Fruit fly (Drosophila melanogaster) whole organism, embryonic: ENCODE data around the gene CG8349.

Experiments used
- Adf1 ChIP-seq: fragments of 200-800 bp; sonication (Bioruptor generic); IDR thresholded peaks from 2 replicates; pipeline ENCODE4 v1.3.6; 2022; ENCODE audit warnings: missing biosample characterization, missing genetic modification characterization
- B-H2 ChIP-seq: fragments of 200-800 bp; sonication (Bioruptor generic); optimal IDR thresholded peaks from 2 replicates; lab custom pipeline; 2018; ENCODE audit warnings: missing biosample characterization, mild to moderate bottlenecking, missing genetic modification characterization
- Bgb ChIP-seq: fragments of 200-800 bp; sonication (Bioruptor generic); IDR thresholded peaks from 2 replicates; pipeline ENCODE4 v1.3.6; 2022; ENCODE audit warnings: missing biosample characterization, missing genetic modification characterization; ENCODE audit not compliant: partially characterized antibody
- C15 ChIP-seq: fragments of 200-800 bp; sonication (Bioruptor generic); IDR thresholded peaks from 3 replicates; pipeline ENCODE4 v1.3.6; 2022; ENCODE audit warnings: missing biosample characterization, missing genetic modification characterization
- CG10654 ChIP-seq: fragments of 200-800 bp; sonication (Bioruptor generic); optimal IDR thresholded peaks from 2 replicates; lab custom pipeline; 2016; ENCODE audit warnings: missing biosample characterization, missing genetic modification characterization
- CG10979 ChIP-seq: fragments of 200-800 bp; sonication (Bioruptor generic); optimal IDR thresholded peaks from 2 replicates; lab custom pipeline; 2018; ENCODE audit warnings: missing biosample characterization, mild to moderate bottlenecking, missing genetic modification characterization, moderate library complexity
- CG11456 ChIP-seq: fragments of 200-800 bp; sonication (Bioruptor generic); IDR thresholded peaks from 3 replicates; pipeline ENCODE4 v1.3.6; 2022; ENCODE audit warnings: missing biosample characterization, missing genetic modification characterization
- CG11504 ChIP-seq: fragments of 200-800 bp; sonication (Bioruptor generic); optimal IDR thresholded peaks from 3 replicates; lab custom pipeline; 2019; ENCODE audit warnings: missing biosample characterization, mild to moderate bottlenecking, missing genetic modification characterization, moderate library complexity
- CG14860 ChIP-seq: fragments of 200-800 bp; sonication (Bioruptor generic); IDR thresholded peaks from 3 replicates; pipeline ENCODE4 v1.3.6; 2022; ENCODE audit warnings: missing biosample characterization, missing genetic modification characterization; ENCODE audit not compliant: partially characterized antibody
- CG15601 ChIP-seq: fragments of 200-800 bp; sonication (Bioruptor generic); optimal IDR thresholded peaks from 3 replicates; lab custom pipeline; 2019; ENCODE audit warnings: missing biosample characterization, mild to moderate bottlenecking, missing genetic modification characterization, moderate library complexity
- CG17568 ChIP-seq: fragments of 200-800 bp; sonication (Bioruptor generic); optimal IDR thresholded peaks from 2 replicates; lab custom pipeline; 2018; ENCODE audit warnings: missing biosample characterization, mild to moderate bottlenecking, missing genetic modification characterization, moderate library complexity
- CG18011 ChIP-seq: fragments of 200-800 bp; sonication (Bioruptor generic); optimal IDR thresholded peaks from 2 replicates; lab custom pipeline; 2017; ENCODE audit warnings: missing biosample characterization, missing genetic modification characterization, mild to moderate bottlenecking, moderate library complexity, missing genotype
- CG30431 ChIP-seq: fragments of 200-800 bp; sonication (Bioruptor generic); optimal IDR thresholded peaks from 2 replicates; lab custom pipeline; 2017; ENCODE audit warnings: missing biosample characterization, missing genetic modification characterization
- CG31224 ChIP-seq: fragments of 200-800 bp; sonication (Bioruptor generic); IDR thresholded peaks from 2 replicates; pipeline ENCODE4 v1.3.6; 2022; ENCODE audit warnings: missing biosample characterization, missing genetic modification characterization
- CG34422 ChIP-seq: fragments of 200-800 bp; sonication (Bioruptor generic); IDR thresholded peaks from 3 replicates; pipeline ENCODE4 v1.3.6; 2022; ENCODE audit warnings: missing biosample characterization, missing genetic modification characterization
- CG4404 ChIP-seq: fragments of 200-800 bp; sonication (Bioruptor generic); IDR thresholded peaks from 2 replicates; pipeline ENCODE4 v1.3.6; 2022; ENCODE audit warnings: missing biosample characterization, missing genetic modification characterization
- CG4707 ChIP-seq: fragments of 200-800 bp; sonication (Bioruptor generic); optimal IDR thresholded peaks from 2 replicates; lab custom pipeline; 2018; ENCODE audit warnings: missing biosample characterization, mild to moderate bottlenecking, missing genetic modification characterization, moderate library complexity
- CG6791 ChIP-seq: fragments of 200-800 bp; sonication (Bioruptor generic); IDR thresholded peaks from 3 replicates; pipeline ENCODE4 v1.3.6; 2022; ENCODE audit warnings: missing biosample characterization, missing genetic modification characterization; ENCODE audit not compliant: partially characterized antibody
- CG6813 ChIP-seq: fragments of 200-800 bp; sonication (Bioruptor generic); optimal IDR thresholded peaks from 2 replicates; lab custom pipeline; 2017; ENCODE audit warnings: missing biosample characterization, missing genetic modification characterization, mild to moderate bottlenecking, moderate library complexity, missing genetic modification reagents
- CG7556 ChIP-seq: fragments of 200-800 bp; sonication (Bioruptor generic); optimal IDR thresholded peaks from 2 replicates; lab custom pipeline; 2017; ENCODE audit warnings: missing biosample characterization, mild to moderate bottlenecking, missing genetic modification characterization
- CG8089 ChIP-seq: fragments of 200-800 bp; sonication (Bioruptor generic); optimal IDR thresholded peaks from 3 replicates; lab custom pipeline; 2016; ENCODE audit warnings: missing biosample characterization, missing genetic modification characterization
- CHES-1-like ChIP-seq: fragments of 200-800 bp; sonication (Bioruptor generic); optimal IDR thresholded peaks from 2 replicates; lab custom pipeline; 2016; ENCODE audit warnings: missing biosample characterization, missing genetic modification characterization
- Chrac-16 ChIP-seq: fragments of 200-800 bp; sonication (Bioruptor generic); optimal IDR thresholded peaks from 3 replicates; lab custom pipeline; 2016; ENCODE audit warnings: missing biosample characterization, missing genetic modification characterization
- CkIIα-i1 ChIP-seq: fragments of 200-800 bp; sonication (Bioruptor generic); IDR thresholded peaks from 2 replicates; pipeline ENCODE4 v1.3.6; 2022; ENCODE audit warnings: missing biosample characterization, missing genetic modification characterization
- Dbx ChIP-seq: fragments of 200-800 bp; sonication (Bioruptor generic); IDR thresholded peaks from 3 replicates; pipeline ENCODE4 v1.3.6; 2022; ENCODE audit warnings: missing biosample characterization, missing genetic modification characterization
- Dref ChIP-seq: fragments of 200-800 bp; sonication (Bioruptor generic); IDR thresholded peaks from 2 replicates; pipeline ENCODE4 v1.3.6; 2022; ENCODE audit warnings: missing biosample characterization, missing genetic modification characterization
- Elba2 ChIP-seq: fragments of 200-800 bp; sonication (Bioruptor generic); optimal IDR thresholded peaks from 3 replicates; lab custom pipeline; 2016; ENCODE audit warnings: missing biosample characterization, missing genetic modification characterization
- Hmr ChIP-seq: fragments of 200-800 bp; sonication (Bioruptor generic); optimal IDR thresholded peaks from 3 replicates; lab custom pipeline; 2017; ENCODE audit warnings: mild to moderate bottlenecking, missing biosample characterization, missing genetic modification reagents, missing genetic modification characterization
- Hr78 ChIP-seq, 2 experiments: fragments of 200-800 bp in 1 of 2; fragments of >200 bp in 1 of 2; sonication (Bioruptor generic) in 1 of 2; optimal IDR thresholded peaks; 2 replicates each; lab custom pipeline; 2017 to 2019; ENCODE audit warnings: missing biosample characterization in 2 of 2, missing genetic modification characterization in 2 of 2, mild to moderate bottlenecking in 1 of 2, moderate library complexity in 1 of 2
- Jarid2 ChIP-seq: fragments of 200-800 bp; sonication (Bioruptor generic); optimal IDR thresholded peaks from 3 replicates; lab custom pipeline; 2017; ENCODE audit warnings: mild to moderate bottlenecking, missing biosample characterization, missing genetic modification reagents, missing genetic modification characterization
- Lim3 ChIP-seq: fragments of 200-800 bp; sonication (Bioruptor generic); IDR thresholded peaks from 2 replicates; pipeline ENCODE4 v1.3.6; 2022; ENCODE audit warnings: missing biosample characterization, missing genetic modification characterization
- Rfx ChIP-seq: fragments of 200-800 bp; sonication (Bioruptor generic); IDR thresholded peaks from 2 replicates; pipeline ENCODE4 v1.3.6; 2022; ENCODE audit warnings: missing biosample characterization, missing genetic modification characterization
- Sox102F ChIP-seq: fragments of 200-800 bp; sonication (Bioruptor generic); optimal IDR thresholded peaks from 2 replicates; lab custom pipeline; 2018; ENCODE audit warnings: missing biosample characterization, mild to moderate bottlenecking, missing genetic modification characterization, moderate library complexity
- TFAM ChIP-seq: fragments of 200-800 bp; sonication (Bioruptor generic); optimal IDR thresholded peaks from 2 replicates; lab custom pipeline; 2017; ENCODE audit warnings: missing biosample characterization, missing genetic modification characterization, inconsistent platforms
- ab ChIP-seq: fragments of 200-800 bp; sonication (Bioruptor generic); optimal IDR thresholded peaks from 2 replicates; lab custom pipeline; 2016; ENCODE audit warnings: missing biosample characterization, missing genetic modification characterization
- cg ChIP-seq: fragments of 200-800 bp; sonication (Bioruptor generic); optimal IDR thresholded peaks from 3 replicates; lab custom pipeline; 2019; ENCODE audit warnings: missing biosample characterization, mild to moderate bottlenecking, missing genetic modification characterization, moderate library complexity
- chif ChIP-seq, 2 experiments: fragments of 200-800 bp; sonication (Bioruptor generic); optimal IDR thresholded peaks; 3 replicates each; lab custom pipeline; 2016; ENCODE audit warnings: missing biosample characterization in 2 of 2, missing genetic modification characterization in 2 of 2
- disco-r ChIP-seq: fragments of 200-800 bp; sonication (Bioruptor generic); optimal IDR thresholded peaks from 2 replicates; lab custom pipeline; 2016; ENCODE audit warnings: missing biosample characterization, missing genetic modification characterization
- gce ChIP-seq: fragments of 200-800 bp; sonication (Bioruptor generic); IDR thresholded peaks from 3 replicates; pipeline ENCODE4 v1.3.6; 2022; ENCODE audit warnings: missing biosample characterization, missing genetic modification characterization
- gro ChIP-seq: fragments of 200-800 bp; sonication (Bioruptor generic); optimal IDR thresholded peaks from 2 replicates; lab custom pipeline; 2016; ENCODE audit warnings: missing biosample characterization, missing genetic modification characterization
- lab ChIP-seq: fragments of 200-800 bp; sonication (Bioruptor generic); optimal IDR thresholded peaks from 3 replicates; lab custom pipeline; 2017; ENCODE audit warnings: missing biosample characterization, missing genetic modification characterization, mild to moderate bottlenecking, moderate library complexity, missing genetic modification reagents
- lov ChIP-seq, 2 experiments: fragments of 200-800 bp in 1 of 2; fragments of >200 bp in 1 of 2; sonication (Bioruptor generic) in 1 of 2; IDR thresholded peaks in 1 of 2; optimal IDR thresholded peaks in 1 of 2; 2 replicates in 1 of 2; 3 replicates in 1 of 2; pipeline versions ENCODE4 v1.3.6 to Lab custom; 2017 to 2022; ENCODE audit warnings: missing biosample characterization in 1 of 2, missing genetic modification characterization in 1 of 2
- nmo ChIP-seq: fragments of 200-800 bp; sonication (Bioruptor generic); optimal IDR thresholded peaks from 2 replicates; lab custom pipeline; 2018; ENCODE audit warnings: missing biosample characterization, mild to moderate bottlenecking, missing genetic modification characterization, moderate library complexity
- org-1 ChIP-seq: fragments of 200-800 bp; sonication (Bioruptor generic); optimal IDR thresholded peaks from 2 replicates; lab custom pipeline; 2017; ENCODE audit warnings: missing biosample characterization, missing genetic modification characterization
- pros ChIP-seq: fragments of 200-800 bp; sonication (Bioruptor generic); optimal IDR thresholded peaks from 3 replicates; lab custom pipeline; 2019; ENCODE audit warnings: missing biosample characterization, mild to moderate bottlenecking, missing genetic modification characterization, moderate library complexity
- ro ChIP-seq: fragments of 200-800 bp; sonication (Bioruptor generic); IDR thresholded peaks from 2 replicates; pipeline ENCODE4 v1.3.6; 2022; ENCODE audit warnings: missing biosample characterization, missing genetic modification characterization
- so ChIP-seq: fragments of 200-800 bp; sonication (Bioruptor generic); IDR thresholded peaks from 3 replicates; pipeline ENCODE4 v1.3.6; 2022; ENCODE audit warnings: missing biosample characterization, missing genetic modification characterization
- ssp ChIP-seq: fragments of 200-800 bp; sonication (Bioruptor generic); IDR thresholded peaks from 2 replicates; pipeline ENCODE4 v1.3.6; 2022; ENCODE audit warnings: missing biosample characterization, missing genetic modification characterization
- sug ChIP-seq: fragments of 200-800 bp; optimal IDR thresholded peaks from 2 replicates; lab custom pipeline; 2019; ENCODE audit warnings: missing biosample characterization, mild to moderate bottlenecking, missing genetic modification characterization, moderate library complexity

CG8349 gene

dm6 chr2L:8204996-8205567 is 10.6 kb upstream of the CG8349 start, which contains the start of gene SLC5A11 (continued):
- TF ChIP-seq Dref (peak; percentile 29), lov (optimal IDR thresholded peaks at IDR 0.05; lab: Kevin White, UChicago) (no peak), lov (GFP tag; IDR thresholded peaks at IDR 0.05; lab: Robert Waterston, UW) (peak; percentile 87), CG18011 (peak; percentile 84), CG8089 (peak; percentile 31), Rfx (GFP tag; lab: Robert Waterston, UW) (peak; percentile 97), CG6791 (GFP tag; lab: Robert Waterston, UW) (no peak), Elba2 (GFP tag; lab: Kevin White, UChicago) (peak; percentile 61), ro (peak; percentile 92), CG10654 (peak; percentile 98), pros (GFP tag; lab: Kevin White, UChicago) (peak; percentile 83), Dbx (GFP tag; lab: Robert Waterston, UW) (peak; percentile 93), lab (GFP tag; lab: Kevin White, UChicago) (peak; percentile 99), Bgb (peak; percentile 38; the same call in 1 of the 2 replicates), disco-r (GFP tag; lab: Kevin White, UChicago) (peak; percentile 15), Hr78 (GFP tag; optimal IDR thresholded peaks at IDR 0.05; lab: Kevin White, UChicago) (peak in 1 of 2 experiments; percentile 86), CG17568 (GFP tag; lab: Kevin White, UChicago) (peak; percentile 90), CG34422 (GFP tag; lab: Robert Waterston, UW) (peak; percentile 97), TFAM (peak; percentile 40), B-H2 (GFP tag; lab: Kevin White, UChicago) (peak; percentile 88), ssp (GFP tag; lab: Robert Waterston, UW) (peak; percentile 91), gce (GFP tag; lab: Robert Waterston, UW) (peak; percentile 93), CG11504 (tag; lab: Kevin White, UChicago) (peak; percentile 93), Adf1 (GFP tag; lab: Robert Waterston, UW) (peak; percentile 80), so (GFP tag; lab: Robert Waterston, UW) (peak; percentile 99), Jarid2 (GFP tag; lab: Kevin White, UChicago) (peak; percentile 85), Hmr (peak; percentile 98), chif (GFP tag; optimal IDR thresholded peaks at IDR 0.05; lab: Kevin White, UChicago) (peak; percentile 60 to 66), CG6813 (GFP tag; lab: Kevin White, UChicago) (peak; percentile 96), Lim3 (GFP tag; lab: Robert Waterston, UW) (peak; percentile 99), CG10979 (tag; lab: Kevin White, UChicago) (peak; percentile 99), nmo (GFP tag; lab: Kevin White, UChicago) (peak; percentile 100), CG15601 (tag; lab: Kevin White, UChicago) (peak; percentile 99), CG4404 (GFP tag; lab: Robert Waterston, UW) (peak; percentile 85), cg (peak; percentile 68), C15 (peak; percentile 97), CHES-1-like (GFP tag; lab: Kevin White, UChicago) (peak; percentile 54), CG4707 (GFP tag; lab: Kevin White, UChicago) (peak; percentile 81), Chrac-16 (GFP tag; lab: Kevin White, UChicago) (peak; percentile 87), CG11456 (GFP tag; lab: Robert Waterston, UW) (peak; percentile 96), CG7556 (GFP tag; lab: Kevin White, UChicago) (peak; percentile 99), ab (GFP tag; lab: Kevin White, UChicago) (peak; percentile 42), CG30431 (GFP tag; lab: Kevin White, UChicago) (peak; percentile 23), CG31224 (peak; percentile 93), CG14860 (GFP tag; lab: Robert Waterston, UW) (0 out of 3 replicates have a peak, but pooled peaks have one; percentile 12), Sox102F (GFP tag; lab: Kevin White, UChicago) (peak; percentile 88), org-1 (peak; percentile 100), sug (tag; lab: Kevin White, UChicago) (peak; percentile 99), CkIIα-i1 (GFP tag; lab: Robert Waterston, UW) (no peak), gro (GFP tag; lab: Kevin White, UChicago) (peak; percentile 99)
